Fruit fly (Drosophila melanogaster): ENCODE data around the gene CG3534.

CG3534 gene

DNA sequence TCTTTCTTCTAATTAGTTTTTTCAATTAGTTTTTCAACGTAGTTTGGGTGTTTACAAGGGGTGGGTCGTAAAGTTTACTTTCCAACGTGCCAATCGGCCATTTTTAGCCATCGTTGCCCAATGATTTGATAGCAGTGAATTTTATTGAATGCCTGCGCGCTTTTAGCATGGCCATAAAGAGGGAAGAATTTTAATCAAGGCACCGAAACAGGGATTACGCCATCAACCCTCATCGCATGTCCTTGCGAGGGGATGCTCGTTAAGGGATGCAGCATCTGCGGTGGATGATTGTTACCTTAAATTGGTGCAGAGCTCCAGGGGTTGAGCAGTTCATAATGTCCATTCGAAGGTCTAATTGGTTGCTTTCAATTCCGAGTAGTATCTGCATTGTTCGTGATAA, 13.2 kb upstream of the CG3534 start:
- TF ChIP-seq Sp1 (GFP tag; optimal IDR thresholded peaks at IDR 0.05) = no peak
- no peak for TF ChIP-seq foxo (GFP tag; optimal IDR thresholded peaks at IDR 0.05)
- TF ChIP-seq Dfd (GFP tag; optimal IDR thresholded peaks at IDR 0.05) = no peak

dm6 chr3R:16984221-16984620, 12.0 kb upstream of the CG3534 start:
- no peak for TF ChIP-seq Sp1 (GFP tag; optimal IDR thresholded peaks at IDR 0.05)
- TF ChIP-seq dsf (GFP tag; optimal IDR thresholded peaks at IDR 0.05; ENCODE audit: borderline replicate concordance) = no peak
- no peak for TF ChIP-seq woc (GFP tag; optimal IDR thresholded peaks at IDR 0.05)
- TF ChIP-seq jim (GFP tag; optimal IDR thresholded peaks at IDR 0.05) = no peak
- no peak for TF ChIP-seq CrebA (GFP tag; optimal IDR thresholded peaks at IDR 0.05; ENCODE audit: borderline replicate concordance)
- TF ChIP-seq foxo (GFP tag; optimal IDR thresholded peaks at IDR 0.05) = no peak
- no peak for TF ChIP-seq dmrt93B (GFP tag; optimal IDR thresholded peaks at IDR 0.05)
- no peak for TF ChIP-seq fru (GFP tag; optimal IDR thresholded peaks at IDR 0.05)
- TF ChIP-seq GATAd (GFP tag; optimal IDR thresholded peaks at IDR 0.05) = no peak
- TF ChIP-seq CG9705 (GFP tag; optimal IDR thresholded peaks at IDR 0.05) = no peak
- TF ChIP-seq psq (GFP tag; optimal IDR thresholded peaks at IDR 0.05) = no peak
- no peak for TF ChIP-seq N (GFP tag; optimal IDR thresholded peaks at IDR 0.05)

DNA sequence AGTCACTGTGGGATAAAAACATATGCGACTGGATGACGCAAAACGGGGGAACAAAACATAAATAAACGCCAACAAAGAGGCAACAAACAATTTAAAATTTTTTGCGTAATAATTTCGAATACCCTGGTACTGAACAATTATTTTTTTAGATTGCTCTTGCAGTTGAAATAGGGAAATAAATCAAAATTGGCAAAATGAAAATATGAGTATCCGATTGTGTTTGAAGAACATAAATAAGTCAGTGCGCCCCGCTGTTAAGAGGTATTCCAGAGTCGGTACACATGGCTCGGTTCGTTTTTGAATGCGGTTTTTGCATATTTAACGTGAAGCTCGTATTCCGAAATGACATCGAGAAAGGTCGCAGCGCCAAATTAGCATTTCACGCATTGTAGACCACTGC, 10.7 kb upstream of the CG3534 start:
- TF ChIP-seq HLH106 (tag; optimal IDR thresholded peaks at IDR 0.05) (peak; percentile 62), CrebA (GFP tag; optimal IDR thresholded peaks at IDR 0.05; ENCODE audit: borderline replicate concordance) (no peak), woc (GFP tag; optimal IDR thresholded peaks at IDR 0.05) (peak; percentile 1), pan (optimal IDR thresholded peaks at IDR 0.05) (peak; percentile 21), tai (GFP tag; optimal IDR thresholded peaks at IDR 0.05) (no peak), ey (GFP tag; optimal IDR thresholded peaks at IDR 0.05) (peak; percentile 50), dmrt93B (GFP tag; optimal IDR thresholded peaks at IDR 0.05) (peak; percentile 46), GATAd (GFP tag; optimal IDR thresholded peaks at IDR 0.05) (no peak), Hr83 (GFP tag; optimal IDR thresholded peaks at IDR 0.05; ENCODE audit: poor library complexity, severe bottlenecking) (no peak), jim (GFP tag; optimal IDR thresholded peaks at IDR 0.05) (no peak), Vsx2 (GFP tag; optimal IDR thresholded peaks at IDR 0.05; ENCODE audit: partially characterized antibody) (no peak), psq (GFP tag; optimal IDR thresholded peaks at IDR 0.05) (peak; percentile 39), Hnf4 (GFP tag; optimal IDR thresholded peaks at IDR 0.05) (peak; percentile 4), OdsH (GFP tag; optimal IDR thresholded peaks at IDR 0.05) (peak; percentile 32), Rel (GFP tag; optimal IDR thresholded peaks at IDR 0.05) (no peak), Rel (tag; optimal IDR thresholded peaks at IDR 0.05) (no peak), CG32264 (GFP tag; optimal IDR thresholded peaks at IDR 0.05) (no peak), fru (GFP tag; optimal IDR thresholded peaks at IDR 0.05) (peak; percentile 66), foxo (GFP tag; optimal IDR thresholded peaks at IDR 0.05) (peak in 1 of 2 experiments; percentile 67), Sp1 (GFP tag; optimal IDR thresholded peaks at IDR 0.05) (peak; percentile 11), br (GFP tag; optimal IDR thresholded peaks at IDR 0.05) (peak; percentile 57), Dfd (GFP tag; optimal IDR thresholded peaks at IDR 0.05) (no peak), Dif (GFP tag; optimal IDR thresholded peaks at IDR 0.05; ENCODE audit: partially characterized antibody) (no peak), h (GFP tag; optimal IDR thresholded peaks at IDR 0.05) (peak; percentile 35), rgr (GFP tag; optimal IDR thresholded peaks at IDR 0.05) (peak; percentile 39), Myc (optimal IDR thresholded peaks at IDR 0.05) (no peak)

DNA sequence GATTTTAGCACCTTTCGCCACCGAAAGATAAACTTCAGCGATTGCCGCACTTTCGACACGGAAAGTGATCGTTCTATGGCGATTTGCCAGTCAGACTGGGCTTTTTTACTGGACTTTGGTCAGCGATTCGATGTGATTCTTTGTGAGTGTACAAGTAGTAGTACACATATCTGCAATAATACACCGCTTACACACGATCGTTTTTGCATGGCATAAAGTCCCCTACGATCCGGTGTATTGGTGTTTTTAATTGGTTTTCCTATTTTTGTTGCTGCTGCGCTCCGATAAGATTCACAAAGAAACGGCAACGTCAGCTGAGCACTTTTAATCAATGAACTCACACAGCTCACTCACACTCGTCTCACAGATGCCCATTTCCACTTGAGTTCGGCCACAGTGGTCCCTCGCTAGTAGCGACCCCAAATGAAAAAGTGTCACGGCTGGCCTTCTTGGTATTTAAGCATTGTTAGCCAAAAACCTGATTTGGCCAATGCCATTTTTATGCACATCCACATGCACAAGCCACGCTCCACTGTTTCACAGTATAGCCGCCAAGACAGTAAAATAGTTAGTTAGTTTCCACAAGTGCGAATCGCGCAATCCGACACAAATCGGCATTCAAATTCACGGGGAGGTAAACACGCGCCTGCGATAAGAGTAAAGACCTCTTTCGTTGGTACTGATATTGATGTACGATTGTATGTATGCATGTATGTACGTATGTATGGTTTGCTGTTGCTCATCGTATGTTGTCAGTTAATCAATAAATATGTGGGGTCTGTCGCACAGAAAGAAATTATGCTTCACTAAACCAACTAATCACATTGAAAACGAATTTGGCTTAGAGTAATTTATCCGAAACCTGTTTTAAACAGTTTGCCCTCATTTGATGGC, 9.8 kb upstream of the CG3534 start:
- TF ChIP-seq Dfd (GFP tag; optimal IDR thresholded peaks at IDR 0.05) (no peak), brk (GFP tag; optimal IDR thresholded peaks at IDR 0.05) (peak; percentile 24), Dif (GFP tag; optimal IDR thresholded peaks at IDR 0.05; ENCODE audit: partially characterized antibody) (no peak), N (GFP tag; optimal IDR thresholded peaks at IDR 0.05) (no peak), CrebA (GFP tag; optimal IDR thresholded peaks at IDR 0.05; ENCODE audit: borderline replicate concordance) (peak; percentile 66), rgr (GFP tag; optimal IDR thresholded peaks at IDR 0.05) (peak; percentile 91), usp (GFP tag; optimal IDR thresholded peaks at IDR 0.05) (no peak), jim (GFP tag; optimal IDR thresholded peaks at IDR 0.05) (no peak), Jra (GFP tag; optimal IDR thresholded peaks at IDR 0.05) (peak; percentile 78), psq (GFP tag; optimal IDR thresholded peaks at IDR 0.05) (peak; percentile 83), Mio (GFP tag; optimal IDR thresholded peaks at IDR 0.05) (peak; percentile 83), woc (GFP tag; optimal IDR thresholded peaks at IDR 0.05) (peak; percentile 87), foxo (GFP tag; optimal IDR thresholded peaks at IDR 0.05) (peak; percentile 90 to 96), Hnf4 (GFP tag; optimal IDR thresholded peaks at IDR 0.05) (peak; percentile 86), ey (GFP tag; optimal IDR thresholded peaks at IDR 0.05) (peak; percentile 96), dl (GFP tag; optimal IDR thresholded peaks at IDR 0.05; ENCODE audit: insufficient read depth in 1 of 2, partially characterized antibody in 2 of 2) (no peak), HLH106 (tag; optimal IDR thresholded peaks at IDR 0.05) (peak; percentile 91), lola (GFP tag; optimal IDR thresholded peaks at IDR 0.05) (no peak), h (GFP tag; optimal IDR thresholded peaks at IDR 0.05) (peak; percentile 97), Myc (optimal IDR thresholded peaks at IDR 0.05) (no peak), tai (GFP tag; optimal IDR thresholded peaks at IDR 0.05) (peak; percentile 70), OdsH (GFP tag; optimal IDR thresholded peaks at IDR 0.05) (peak; percentile 93), dsf (GFP tag; optimal IDR thresholded peaks at IDR 0.05; ENCODE audit: borderline replicate concordance) (no peak), CG32264 (GFP tag; optimal IDR thresholded peaks at IDR 0.05) (peak; percentile 90), pan (optimal IDR thresholded peaks at IDR 0.05) (no peak), Sp1 (GFP tag; optimal IDR thresholded peaks at IDR 0.05) (peak; percentile 86), Hr83 (GFP tag; optimal IDR thresholded peaks at IDR 0.05; ENCODE audit: poor library complexity, severe bottlenecking) (peak; percentile 49), Rel (GFP tag; optimal IDR thresholded peaks at IDR 0.05) (no peak), Rel (tag; optimal IDR thresholded peaks at IDR 0.05) (peak; percentile 97), Hr78 (GFP tag; optimal IDR thresholded peaks at IDR 0.05) (no peak), Vsx2 (GFP tag; optimal IDR thresholded peaks at IDR 0.05; ENCODE audit: partially characterized antibody) (no peak), br (GFP tag; optimal IDR thresholded peaks at IDR 0.05) (peak; percentile 95), sv (GFP tag; optimal IDR thresholded peaks at IDR 0.05) (peak; percentile 87)

Data from whole organism, wandering third instar larva.